Worm (Caenorhabditis elegans) whole organism, L1 larva: ENCODE results near the gene M05D6.9.
A peak's percentile ranks its signal among the peaks of the same experiment; 100 is the strongest.

ENCODE experiments used
- C04F5.9 ChIP-seq: sonication (generic microtip); optimal IDR thresholded peaks from 2 replicates; lab custom pipeline; 2016; ENCODE audit warnings: missing genetic modification characterization, missing compliant biosample characterization
- F16B12.6 ChIP-seq: fragments of 150-350 bp; optimal IDR thresholded peaks from 2 replicates; lab custom pipeline; 2014; ENCODE audit warnings: missing biosample characterization, missing genetic modification characterization
- aha-1 ChIP-seq: fragments of 150-350 bp; optimal IDR thresholded peaks from 2 replicates; lab custom pipeline; 2014; ENCODE audit warnings: missing biosample characterization, missing genetic modification characterization
- alr-1 ChIP-seq: fragments of 200-800 bp; sonication (Bioruptor generic); optimal IDR thresholded peaks from 2 replicates; lab custom pipeline; 2018; ENCODE audit warnings: borderline replicate concordance, mild to moderate bottlenecking, missing genetic modification characterization, missing compliant biosample characterization
- ama-1 ChIP-seq: fragments of 150-350 bp; optimal IDR thresholded peaks from 2 replicates; lab custom pipeline; 2014
- blmp-1 ChIP-seq: fragments of 150-350 bp; optimal IDR thresholded peaks from 2 replicates; lab custom pipeline; 2014; ENCODE audit warnings: missing biosample characterization, missing genetic modification characterization
- ceh-8 ChIP-seq: fragments of 200-800 bp; sonication (Bioruptor generic); optimal IDR thresholded peaks from 2 replicates; lab custom pipeline; 2018; ENCODE audit warnings: mild to moderate bottlenecking, missing genetic modification characterization, moderate library complexity, missing compliant biosample characterization
- ceh-90 ChIP-seq: sonication (generic microtip); optimal IDR thresholded peaks from 2 replicates; lab custom pipeline; 2016; ENCODE audit warnings: missing genetic modification characterization, missing compliant biosample characterization
- dsc-1 ChIP-seq: sonication (generic microtip); optimal IDR thresholded peaks from 2 replicates; lab custom pipeline; 2016; ENCODE audit warnings: mild to moderate bottlenecking, missing genetic modification characterization, missing compliant biosample characterization
- efl-1 ChIP-seq, 4 experiments: fragments of 150-350 bp; optimal IDR thresholded peaks in 3 of 4; peaks in 1 of 4; 1 replicate in 1 of 4; 2 replicates in 3 of 4; lab custom pipeline; 2014; ENCODE audit warnings: missing biosample characterization in 2 of 4, missing genetic modification characterization in 2 of 4, missing genetic modification reagents in 2 of 4
- egl-13 ChIP-seq: sonication (generic microtip); optimal IDR thresholded peaks from 2 replicates; lab custom pipeline; 2016; ENCODE audit warnings: missing genotype, missing genetic modification reagents, missing genetic modification characterization, missing compliant biosample characterization
- ets-5 ChIP-seq: fragments of 200-800 bp; sonication (Bioruptor generic); IDR thresholded peaks from 2 replicates; pipeline ENCODE4 v1.3.6; 2022; ENCODE audit warnings: missing genetic modification characterization, missing compliant biosample characterization
- fkh-10 ChIP-seq: sonication (generic microtip); optimal IDR thresholded peaks from 2 replicates; lab custom pipeline; 2017; ENCODE audit warnings: missing biosample characterization, missing genetic modification reagents, missing genetic modification characterization
- fkh-8 ChIP-seq: sonication (generic microtip); optimal IDR thresholded peaks from 2 replicates; lab custom pipeline; 2016; ENCODE audit warnings: mild to moderate bottlenecking, missing genetic modification characterization, missing compliant biosample characterization
- fos-1 ChIP-seq: fragments of 150-350 bp; optimal IDR thresholded peaks from 2 replicates; lab custom pipeline; 2014; ENCODE audit warnings: missing biosample characterization, missing genetic modification characterization
- hlh-17 ChIP-seq: fragments of 200-800 bp; sonication (Bioruptor generic); optimal IDR thresholded peaks from 2 replicates; lab custom pipeline; 2018; ENCODE audit warnings: missing genetic modification characterization, mild to moderate bottlenecking, missing compliant biosample characterization, moderate library complexity, borderline replicate concordance
- lin-13 ChIP-seq: fragments of 150-350 bp; optimal IDR thresholded peaks from 2 replicates; lab custom pipeline; 2014; ENCODE audit warnings: missing biosample characterization, missing genetic modification reagents, missing genetic modification characterization
- lin-14 ChIP-seq: fragments of 200-800 bp; sonication (Bioruptor generic); optimal IDR thresholded peaks from 2 replicates; lab custom pipeline; 2018; ENCODE audit warnings: mild to moderate bottlenecking, missing genetic modification characterization, moderate library complexity, missing compliant biosample characterization
- lin-15B ChIP-seq: fragments of 150-350 bp; sonication (generic microtip); optimal IDR thresholded peaks from 3 replicates; lab custom pipeline; 2014; ENCODE audit warnings: missing biosample characterization, missing genetic modification characterization
- lin-35 ChIP-seq, 2 experiments: fragments of 150-350 bp; optimal IDR thresholded peaks; 2 replicates each; lab custom pipeline; 2014; ENCODE audit warnings: missing biosample characterization in 2 of 2, missing genetic modification characterization in 2 of 2, missing genetic modification reagents in 2 of 2
- lsy-2 ChIP-seq, 2 experiments: fragments of 150-350 bp; optimal IDR thresholded peaks; 2 replicates each; lab custom pipeline; 2014; ENCODE audit warnings: missing biosample characterization in 2 of 2, missing genetic modification characterization in 2 of 2
- mab-9 ChIP-seq: fragments of 200-800 bp; sonication (Bioruptor generic); IDR thresholded peaks from 2 replicates; pipeline ENCODE4 v1.3.6; 2022; ENCODE audit warnings: missing genetic modification reagents, missing genetic modification characterization, missing compliant biosample characterization
- mep-1 ChIP-seq: fragments of 150-350 bp; optimal IDR thresholded peaks from 2 replicates; lab custom pipeline; 2014; ENCODE audit warnings: missing biosample characterization, missing genetic modification characterization
- nhr-12 ChIP-seq: sonication (generic microtip); optimal IDR thresholded peaks from 2 replicates; lab custom pipeline; 2017; ENCODE audit warnings: missing biosample characterization, missing genetic modification characterization
- nhr-19 ChIP-seq: fragments of 200-800 bp; sonication (Bioruptor generic); conservative IDR thresholded peaks from 2 replicates; pipeline ENCODE4 v1.3.6; 2022; ENCODE audit warnings: missing genetic modification characterization, missing compliant biosample characterization
- nhr-20 ChIP-seq: sonication (generic microtip); optimal IDR thresholded peaks from 2 replicates; lab custom pipeline; 2016; ENCODE audit warnings: mild to moderate bottlenecking, missing genetic modification characterization, missing compliant biosample characterization
- nhr-237 ChIP-seq: fragments of 150-350 bp; optimal IDR thresholded peaks from 2 replicates; lab custom pipeline; 2014; ENCODE audit warnings: missing biosample characterization, missing genetic modification characterization
- nhr-28 ChIP-seq: fragments of 150-350 bp; optimal IDR thresholded peaks from 2 replicates; lab custom pipeline; 2014; ENCODE audit warnings: missing biosample characterization, missing genetic modification characterization
- nhr-71 ChIP-seq: sonication (generic microtip); optimal IDR thresholded peaks from 2 replicates; lab custom pipeline; 2016; ENCODE audit warnings: mild to moderate bottlenecking, missing genetic modification characterization, moderate library complexity, missing compliant biosample characterization
- nhr-84 ChIP-seq: sonication (generic microtip); optimal IDR thresholded peaks from 2 replicates; lab custom pipeline; 2017; ENCODE audit warnings: missing biosample characterization, missing genetic modification characterization
- nhr-85 ChIP-seq: sonication (generic microtip); peaks from one replicate; lab custom pipeline; 2016; ENCODE audit warnings: missing genetic modification characterization, inconsistent platforms, missing compliant biosample characterization
- nhr-90 ChIP-seq: sonication (generic microtip); optimal IDR thresholded peaks from 2 replicates; lab custom pipeline; 2016; ENCODE audit warnings: mild to moderate bottlenecking, missing genetic modification characterization, missing compliant biosample characterization; ENCODE audit not compliant: poor library complexity
- pag-3 ChIP-seq: sonication (generic microtip); optimal IDR thresholded peaks from 2 replicates; lab custom pipeline; 2017; ENCODE audit warnings: missing genetic modification characterization, mild to moderate bottlenecking, missing compliant biosample characterization, antibody characterized with exemption, borderline replicate concordance; ENCODE audit not compliant: insufficient read depth
- pax-3 ChIP-seq: fragments of 200-800 bp; sonication (Bioruptor generic); optimal IDR thresholded peaks from 2 replicates; lab custom pipeline; 2018; ENCODE audit warnings: mild to moderate bottlenecking, missing genetic modification characterization, moderate library complexity, missing compliant biosample characterization
- rnt-1 ChIP-seq: sonication (generic microtip); optimal IDR thresholded peaks from 2 replicates; lab custom pipeline; 2016; ENCODE audit warnings: mild to moderate bottlenecking, missing genetic modification characterization, moderate library complexity, missing compliant biosample characterization
- skn-1 ChIP-seq: fragments of 150-350 bp; optimal IDR thresholded peaks from 2 replicates; lab custom pipeline; 2014; ENCODE audit warnings: missing biosample characterization, missing genetic modification characterization
- snpc-4 ChIP-seq: fragments of 150-350 bp; optimal IDR thresholded peaks from 2 replicates; lab custom pipeline; 2014; ENCODE audit warnings: missing biosample characterization, missing genetic modification characterization
- snu-23 ChIP-seq: sonication (generic microtip); optimal IDR thresholded peaks from 2 replicates; lab custom pipeline; 2016; ENCODE audit warnings: missing genetic modification characterization, missing compliant biosample characterization
- sox-4 ChIP-seq: sonication (generic microtip); optimal IDR thresholded peaks from 2 replicates; lab custom pipeline; 2016; ENCODE audit warnings: missing genetic modification characterization, missing compliant biosample characterization
- sptf-1 ChIP-seq: fragments of 150-350 bp; optimal IDR thresholded peaks from 2 replicates; lab custom pipeline; 2014; ENCODE audit warnings: missing biosample characterization, missing genetic modification characterization
- tbx-2 ChIP-seq: sonication (generic microtip); optimal IDR thresholded peaks from 2 replicates; lab custom pipeline; 2016; ENCODE audit warnings: missing genetic modification characterization, missing compliant biosample characterization
- tlp-1 ChIP-seq: fragments of 150-350 bp; optimal IDR thresholded peaks from 2 replicates; lab custom pipeline; 2014; ENCODE audit warnings: missing biosample characterization, missing genetic modification characterization
- unc-86 ChIP-seq: sonication (generic microtip); optimal IDR thresholded peaks from 2 replicates; lab custom pipeline; 2016; ENCODE audit warnings: missing genetic modification characterization, missing compliant biosample characterization
- vab-15 ChIP-seq: sonication (generic microtip); optimal IDR thresholded peaks from 2 replicates; lab custom pipeline; 2017; ENCODE audit warnings: missing genotype, mild to moderate bottlenecking, missing genetic modification characterization, missing compliant biosample characterization
- zip-4 ChIP-seq: fragments of 200-800 bp; sonication (Bioruptor generic); optimal IDR thresholded peaks from 2 replicates; lab custom pipeline; 2018; ENCODE audit warnings: mild to moderate bottlenecking, missing genetic modification characterization, moderate library complexity, missing compliant biosample characterization
- ztf-11 ChIP-seq, 2 experiments: sonication (generic microtip); optimal IDR thresholded peaks; 2 replicates each; lab custom pipeline; 2016 to 2017; ENCODE audit warnings: missing genetic modification characterization in 2 of 2, missing biosample characterization in 1 of 2, missing compliant biosample characterization in 1 of 2
- ztf-4 ChIP-seq: fragments of 150-350 bp; optimal IDR thresholded peaks from 2 replicates; lab custom pipeline; 2014; ENCODE audit warnings: missing biosample characterization, missing genetic modification characterization

The M05D6.9 gene

DNA sequence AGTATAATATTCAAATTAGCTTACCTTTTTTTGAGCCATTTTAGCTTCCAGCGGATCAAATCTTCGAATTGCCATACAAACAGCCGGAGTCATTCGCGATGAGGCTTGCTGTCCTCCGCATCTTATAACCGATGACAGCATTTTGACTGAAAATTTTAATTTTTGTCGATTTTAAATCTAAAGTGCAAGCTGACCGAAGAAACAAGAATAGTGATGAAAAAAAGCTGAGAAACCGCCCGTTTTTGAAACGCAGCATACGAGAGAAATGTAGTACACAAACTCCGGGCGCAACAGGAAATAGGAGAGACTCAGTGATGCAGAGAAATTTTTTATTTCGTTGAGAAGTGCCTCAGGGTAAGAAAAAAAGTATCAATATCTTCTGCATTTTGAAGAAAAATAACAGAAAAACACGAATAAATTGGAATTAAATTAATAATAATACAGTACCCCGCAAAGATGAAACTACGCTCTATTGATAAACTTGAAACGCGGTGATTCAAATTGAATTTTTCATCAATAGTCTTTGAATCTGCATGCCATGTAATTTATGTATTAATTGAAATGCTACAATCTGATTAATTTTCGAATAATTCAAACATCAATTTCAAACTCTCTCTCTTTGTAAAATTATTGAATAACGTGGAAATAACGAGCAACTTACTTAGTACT, 10.8 kb upstream of the M05D6.9 start (continued):
- TF ChIP-seq egl-13 (tag; lab: Kevin White, UChicago), result peak; percentile 34
- no peak for TF ChIP-seq skn-1 (tag; lab: Kevin White, UChicago)
- TF ChIP-seq nhr-237 (tag; lab: Kevin White, UChicago), result peak; percentile 40
- no peak for TF ChIP-seq tlp-1 (tag; lab: Kevin White, UChicago)
- no peak for TF ChIP-seq C04F5.9 (tag; lab: Kevin White, UChicago)
- TF ChIP-seq lin-35 (GFP tag; optimal IDR thresholded peaks at IDR 0.05; lab: Kevin White, UChicago), result peak; percentile 28 to 74
- no peak for TF ChIP-seq mep-1 (tag; lab: Kevin White, UChicago)
- peak; percentile 41 for TF ChIP-seq rnt-1 (tag; lab: Kevin White, UChicago)
- no peak for TF ChIP-seq pax-3
- no peak for TF ChIP-seq sox-4 (tag; lab: Kevin White, UChicago)

ce11 chrII:8483793-8484186, 10.3 kb upstream of the M05D6.9 start, which contains the start of gene taap-1:
taap-1 (minus strand) TSS chrII:8483871.
- TF ChIP-seq mab-9 (no peak), ama-1 (lab: Kevin White, UChicago) (no peak), ztf-4 (no peak), mep-1 (tag; lab: Kevin White, UChicago) (no peak), egl-13 (tag; lab: Kevin White, UChicago) (no peak), nhr-237 (tag; lab: Kevin White, UChicago) (no peak), blmp-1 (tag; lab: Kevin White, UChicago) (peak; percentile 20), ztf-11 (tag; optimal IDR thresholded peaks at IDR 0.05; lab: Kevin White, UChicago) (no peak), efl-1 (optimal IDR thresholded peaks at IDR 0.05; lab: Kevin White, UChicago) (no peak), efl-1 (GFP tag; optimal IDR thresholded peaks at IDR 0.05 in 1 of 2; lab: Kevin White, UChicago) (peak in 1 of 2 experiments; percentile 46), nhr-20 (peak; percentile 50), rnt-1 (tag; lab: Kevin White, UChicago) (no peak), lsy-2 (tag; optimal IDR thresholded peaks at IDR 0.05; lab: Kevin White, UChicago) (no peak), skn-1 (tag; lab: Kevin White, UChicago) (peak; percentile 97), nhr-84 (tag; lab: Kevin White, UChicago) (no peak), nhr-19 (peak; percentile 49), lin-15B (no peak), hlh-17 (no peak), fkh-8 (tag; lab: Kevin White, UChicago) (peak; percentile 54), C04F5.9 (tag; lab: Kevin White, UChicago) (no peak), snpc-4 (tag; lab: Kevin White, UChicago) (no peak), nhr-12 (no peak), tlp-1 (tag; lab: Kevin White, UChicago) (no peak), vab-15 (tag; lab: Kevin White, UChicago) (no peak), ets-5 (GFP tag; lab: Robert Waterston, UW) (no peak), sptf-1 (tag; lab: Kevin White, UChicago) (no peak), aha-1 (tag; lab: Kevin White, UChicago) (peak; percentile 79), nhr-85 (tag; lab: Kevin White, UChicago) (no peak), ceh-8 (GFP tag; lab: Kevin White, UChicago) (no peak), lin-35 (GFP tag; optimal IDR thresholded peaks at IDR 0.05; lab: Kevin White, UChicago) (no peak), pax-3 (no peak), F16B12.6 (tag; lab: Kevin White, UChicago) (no peak), snu-23 (GFP tag; lab: Kevin White, UChicago) (peak; percentile 53), nhr-71 (peak; percentile 27), lin-14 (GFP tag; lab: Kevin White, UChicago) (peak; percentile 79), fos-1 (tag; lab: Kevin White, UChicago) (no peak), dsc-1 (tag; lab: Kevin White, UChicago) (no peak)
- TF ChIP-seq, all 84 proteins: peak for 10

DNA sequence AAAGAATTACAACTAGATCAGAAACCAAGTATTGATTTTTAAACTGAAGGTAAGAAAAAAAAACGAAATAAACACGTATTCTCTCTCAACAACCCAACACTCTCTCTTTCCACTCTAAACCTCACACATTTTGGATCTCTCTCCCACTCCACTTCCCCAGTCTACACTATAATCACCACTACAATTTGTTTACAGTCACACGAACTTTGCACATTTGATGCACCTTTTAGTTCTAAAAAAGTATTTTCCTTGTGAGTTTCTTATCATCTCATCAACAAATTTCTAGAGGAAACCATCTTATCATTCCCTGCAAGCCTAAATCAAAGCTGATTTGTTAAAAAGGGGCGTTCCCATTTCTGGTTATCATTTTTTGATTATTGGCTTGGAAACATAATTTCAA, 9.5 kb upstream of the M05D6.9 start:
- TF ChIP-seq blmp-1 (tag; lab: Kevin White, UChicago), result peak; percentile 31
- TF ChIP-seq fkh-10 (GFP tag; lab: Kevin White, UChicago), result no peak
- no peak for TF ChIP-seq pag-3 (tag; lab: Kevin White, UChicago)
- no peak for TF ChIP-seq nhr-19
- TF ChIP-seq nhr-71, result peak; percentile 38
- TF ChIP-seq unc-86 (tag; lab: Kevin White, UChicago), result no peak
- no peak for TF ChIP-seq zip-4 (GFP tag; lab: Kevin White, UChicago)
- no peak for TF ChIP-seq lin-13 (GFP tag; lab: Kevin White, UChicago)
- TF ChIP-seq ets-5 (GFP tag; lab: Robert Waterston, UW), result no peak
- TF ChIP-seq nhr-28 (tag; lab: Kevin White, UChicago), result no peak
- no peak for TF ChIP-seq F16B12.6 (tag; lab: Kevin White, UChicago)
- TF ChIP-seq ceh-90 (tag; lab: Kevin White, UChicago), result no peak
- TF ChIP-seq nhr-84 (tag; lab: Kevin White, UChicago), result no peak
- TF ChIP-seq lsy-2 (tag; optimal IDR thresholded peaks at IDR 0.05; lab: Kevin White, UChicago), result peak in 1 of 2 experiments; percentile 31
- TF ChIP-seq nhr-90, result peak; percentile 19
- no peak for TF ChIP-seq alr-1 (tag; lab: Kevin White, UChicago)
- TF ChIP-seq mep-1 (tag; lab: Kevin White, UChicago), result no peak
- TF ChIP-seq tbx-2 (tag; lab: Kevin White, UChicago), result no peak
- peak; percentile 50 for TF ChIP-seq nhr-85 (tag; lab: Kevin White, UChicago)
